Fruit fly (Drosophila melanogaster): Measurements from ENCODE around the gene Ucp4C.

DNA sequence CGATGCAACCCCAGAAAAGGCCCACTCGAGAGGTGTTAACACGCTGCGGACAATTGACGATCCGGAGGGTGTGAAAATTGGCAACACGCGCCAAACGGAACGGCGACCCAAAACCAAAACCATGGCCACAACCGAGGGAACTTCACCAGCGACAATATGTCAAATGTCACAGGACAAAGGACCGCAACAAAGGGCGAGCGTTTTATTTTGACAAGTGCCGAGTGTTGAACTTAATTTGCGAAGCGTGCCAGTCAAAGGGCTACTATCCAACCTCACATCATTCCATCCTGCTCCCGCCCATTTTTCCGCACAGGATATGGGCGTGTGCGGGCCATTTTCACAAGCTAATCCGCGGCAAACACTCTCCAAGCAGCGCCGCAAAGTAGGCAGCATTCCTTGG lies 41.0 kb upstream of the Ucp4C start:
- TF ChIP-seq CG12605 (GFP tag; IDR thresholded peaks at IDR 0.05) = no peak
- TF ChIP-seq CG15710 (tag; optimal IDR thresholded peaks at IDR 0.05) = no peak
- TF ChIP-seq CG8301 (tag; optimal IDR thresholded peaks at IDR 0.05) = no peak
- no peak for TF ChIP-seq EcR (GFP tag; optimal IDR thresholded peaks at IDR 0.05)
- no peak for TF ChIP-seq fd96Ca (GFP tag; IDR thresholded peaks at IDR 0.05)
- TF ChIP-seq Ets98B (GFP tag; IDR thresholded peaks at IDR 0.05) = no peak
- TF ChIP-seq CG8159 (tag; optimal IDR thresholded peaks at IDR 0.05) = no peak
- TF ChIP-seq CG32121 (GFP tag; IDR thresholded peaks at IDR 0.05) = no peak
- no peak for TF ChIP-seq D1 (tag; optimal IDR thresholded peaks at IDR 0.05)
- no peak for TF ChIP-seq Pif1A (GFP tag; optimal IDR thresholded peaks at IDR 0.05)
- TF ChIP-seq CG4496 (GFP tag; IDR thresholded peaks at IDR 0.05) = no peak
- no peak for TF ChIP-seq Pif1B (GFP tag; optimal IDR thresholded peaks at IDR 0.05)
- no peak for TF ChIP-seq CG34367 (tag; optimal IDR thresholded peaks at IDR 0.05)
